Worm (Caenorhabditis elegans) whole organism, L4 larva: ENCODE data around the gene str-217.

Experiments
- F49E8.2 ChIP-seq: sonication (generic microtip); optimal IDR thresholded peaks from 2 replicates; lab custom pipeline; 2016; ENCODE audit warnings: missing compliant biosample characterization, mild to moderate bottlenecking, missing genetic modification characterization, borderline replicate concordance
- Y48G9A.11 ChIP-seq: fragments of 200-800 bp; sonication (Bioruptor generic); IDR thresholded peaks from 2 replicates; pipeline ENCODE4 v1.3.6; 2022; ENCODE audit warnings: missing genetic modification reagents, missing genetic modification characterization, missing compliant biosample characterization
- ceh-82 ChIP-seq: sonication (generic microtip); optimal IDR thresholded peaks from 2 replicates; lab custom pipeline; 2017; ENCODE audit warnings: missing biosample characterization, missing genetic modification characterization
- daf-12 ChIP-seq: fragments of 150-350 bp; optimal IDR thresholded peaks from 2 replicates; lab custom pipeline; 2014; ENCODE audit warnings: missing biosample characterization, missing genetic modification reagents, missing genetic modification characterization
- dve-1 ChIP-seq: sonication (generic microtip); optimal IDR thresholded peaks from 2 replicates; lab custom pipeline; 2017; ENCODE audit warnings: antibody characterized with exemption, mild to moderate bottlenecking, missing genetic modification characterization, missing compliant biosample characterization; ENCODE audit not compliant: insufficient read depth
- nhr-10 ChIP-seq: fragments of 150-350 bp; optimal IDR thresholded peaks from 2 replicates; lab custom pipeline; 2014; ENCODE audit warnings: missing biosample characterization, missing genetic modification characterization
- nhr-48 ChIP-seq: sonication (generic microtip); optimal IDR thresholded peaks from 2 replicates; lab custom pipeline; 2016; ENCODE audit warnings: mild to moderate bottlenecking, missing genetic modification characterization, missing compliant biosample characterization
- pha-4 ChIP-seq, 2 experiments: fragments of 150-350 bp in 1 of 2; fragments of 200-800 bp in 1 of 2; sonication (Bioruptor generic) in 1 of 2; IDR thresholded peaks in 1 of 2; optimal IDR thresholded peaks in 1 of 2; 2 replicates each; pipeline versions ENCODE4 v1.3.6 to Lab custom; 2014 to 2022; ENCODE audit warnings: missing genetic modification characterization in 2 of 2, missing genetic modification reagents in 2 of 2, missing biosample characterization in 1 of 2, missing compliant biosample characterization in 1 of 2
- unc-39 ChIP-seq: sonication (generic microtip); optimal IDR thresholded peaks from 2 replicates; lab custom pipeline; 2017; ENCODE audit warnings: missing biosample characterization, missing genetic modification characterization

DNA sequence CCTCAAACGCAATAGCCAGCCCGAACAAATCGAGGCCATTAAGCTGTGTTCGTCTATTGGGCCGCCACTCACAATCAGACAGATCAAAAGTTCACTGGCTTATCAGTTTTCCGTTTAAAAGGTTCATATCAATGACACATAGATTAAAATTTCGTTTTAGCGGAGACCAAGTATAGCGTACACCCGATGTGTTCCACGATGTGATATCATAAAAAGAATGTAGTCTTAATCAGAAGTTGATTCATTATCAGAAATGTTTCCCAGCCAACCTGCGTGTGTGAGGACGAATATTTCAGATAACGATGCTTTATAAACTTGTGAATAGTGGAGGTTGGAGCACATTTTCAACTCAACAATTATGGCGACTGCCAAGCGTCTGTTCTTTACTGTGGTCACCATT, 13.9 kb upstream of the str-217 start, which contains the start of gene clc-13:
- TF ChIP-seq unc-39 (tag; lab: Kevin White, UChicago) (no peak), Y48G9A.11 (GFP tag; lab: Robert Waterston, UW) (no peak), F49E8.2 (tag; lab: Kevin White, UChicago) (no peak), dve-1 (no peak), ceh-82 (tag; lab: Kevin White, UChicago) (no peak), pha-4 (GFP tag; IDR thresholded peaks at IDR 0.05; lab: Robert Waterston, UW) (no peak), pha-4 (tag; optimal IDR thresholded peaks at IDR 0.05; lab: Kevin White, UChicago) (no peak), nhr-48 (tag; lab: Kevin White, UChicago) (no peak), daf-12 (tag; lab: Kevin White, UChicago) (no peak), nhr-10 (tag; lab: Kevin White, UChicago) (no peak)
